Worm (Caenorhabditis elegans) whole organism, L3 larva: Measurements from ENCODE around the gene F53A9.6.

ENCODE experiments used
- R02D3.7 ChIP-seq: fragments of 150-350 bp; optimal IDR thresholded peaks from 2 replicates; lab custom pipeline; 2014; ENCODE audit warnings: missing biosample characterization, missing genetic modification characterization
- ama-1 ChIP-seq: fragments of 150-350 bp; optimal IDR thresholded peaks from 2 replicates; lab custom pipeline; 2018
- ceh-82 ChIP-seq: fragments of 150-350 bp; optimal IDR thresholded peaks from 2 replicates; lab custom pipeline; 2014; ENCODE audit warnings: missing biosample characterization, missing genetic modification characterization
- nfya-1 ChIP-seq: sonication (generic microtip); optimal IDR thresholded peaks from 2 replicates; lab custom pipeline; 2017; ENCODE audit warnings: missing genetic modification characterization, mild to moderate bottlenecking, missing compliant biosample characterization, antibody characterized with exemption, moderate library complexity; ENCODE audit not compliant: insufficient read depth
- nhr-11 ChIP-seq: fragments of 150-350 bp; optimal IDR thresholded peaks from 2 replicates; lab custom pipeline; 2014; ENCODE audit warnings: missing biosample characterization, missing genetic modification characterization
- nhr-28 ChIP-seq: fragments of 150-350 bp; optimal IDR thresholded peaks from 2 replicates; lab custom pipeline; 2014; ENCODE audit warnings: missing biosample characterization, missing genetic modification characterization
- nhr-76 ChIP-seq: fragments of 150-350 bp; sonication (generic microtip); optimal IDR thresholded peaks from 5 replicates; lab custom pipeline; 2014; ENCODE audit warnings: missing biosample characterization, missing genetic modification characterization
- pha-4 ChIP-seq: fragments of 150-350 bp; optimal IDR thresholded peaks from 2 replicates; lab custom pipeline; 2014; ENCODE audit warnings: missing biosample characterization, missing genetic modification reagents, missing genetic modification characterization
- tbx-2 ChIP-seq: sonication (generic microtip); optimal IDR thresholded peaks from 2 replicates; lab custom pipeline; 2016; ENCODE audit warnings: mild to moderate bottlenecking, missing genetic modification characterization, missing compliant biosample characterization
- unc-39 ChIP-seq: sonication (generic microtip); optimal IDR thresholded peaks from 4 replicates; lab custom pipeline; 2017; ENCODE audit warnings: missing biosample characterization, missing genetic modification characterization
- unc-62 ChIP-seq: fragments of 150-350 bp; sonication (generic microtip); optimal IDR thresholded peaks from 4 replicates; lab custom pipeline; 2014; ENCODE audit warnings: missing biosample characterization, missing genetic modification reagents, missing genetic modification characterization
- zag-1 ChIP-seq: fragments of 150-350 bp; optimal IDR thresholded peaks from 2 replicates; lab custom pipeline; 2014; ENCODE audit warnings: missing biosample characterization, missing genetic modification characterization

- no peak for TF ChIP-seq zag-1 (tag; lab: Kevin White, UChicago)
- no peak for TF ChIP-seq ama-1 (lab: Kevin White, UChicago)
- TF ChIP-seq nhr-28 = no peak
- TF ChIP-seq pha-4 (tag; lab: Kevin White, UChicago) = peak; percentile 91
- no peak for TF ChIP-seq nhr-76
- no peak for TF ChIP-seq ceh-82 (tag; lab: Kevin White, UChicago)
- TF ChIP-seq nfya-1 (tag; lab: Kevin White, UChicago) = no peak
- TF ChIP-seq nhr-11 (tag; lab: Kevin White, UChicago) = no peak
- TF ChIP-seq tbx-2 = no peak
- TF ChIP-seq unc-39 (tag; lab: Kevin White, UChicago) = no peak
- TF ChIP-seq R02D3.7 (tag; lab: Kevin White, UChicago) = no peak
- TF ChIP-seq unc-62 (GFP tag; lab: Kevin White, UChicago) = no peak
Observed at ce11 chrX:8721273-8721672, 7.7 kb upstream of the F53A9.6 start.
